Worm (Caenorhabditis elegans): Measurements from ENCODE around the gene T13C5.10.

The T13C5.10 gene

DNA sequence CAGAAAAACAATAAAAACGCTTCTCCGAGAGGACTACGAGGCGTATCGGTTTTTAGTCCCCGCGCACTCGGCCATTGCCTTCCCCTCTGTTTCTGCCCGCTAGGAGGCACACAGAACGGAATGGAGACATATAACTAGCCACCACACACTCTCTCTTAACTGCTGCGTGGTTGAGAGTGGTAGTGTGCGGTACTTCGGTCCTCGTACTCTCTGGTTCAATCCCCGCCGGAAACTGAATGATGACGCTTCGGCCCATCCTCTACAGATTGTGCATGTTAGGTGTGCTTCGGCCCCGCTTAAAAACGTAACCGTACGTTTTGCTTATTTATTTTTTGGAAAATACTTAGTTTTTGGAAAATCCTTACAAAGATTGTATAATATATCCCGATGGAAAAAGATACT, 19.7 kb downstream of the T13C5.10 start, which contains the start of gene T13C5.6 (continued):
- TF ChIP-seq mml-1 (tag; optimal IDR thresholded peaks at IDR 0.05), result no peak
- no peak for TF ChIP-seq nhr-28 (tag; optimal IDR thresholded peaks at IDR 0.05)
- TF ChIP-seq lsy-12 (tag; optimal IDR thresholded peaks at IDR 0.05), result peak; percentile 93
- peak; percentile 95 for TF ChIP-seq egl-5 (tag; optimal IDR thresholded peaks at IDR 0.05)

- TF ChIP-seq fos-1 (tag; optimal IDR thresholded peaks at IDR 0.05) (no peak), nhr-237 (tag; optimal IDR thresholded peaks at IDR 0.05) (no peak), mml-1 (tag; optimal IDR thresholded peaks at IDR 0.05) (no peak)
These were observed 20.5 kb downstream of the T13C5.10 start, which contains the start of gene C14F11.7 for ce11 chrX:6208463-6208862. Gene C14F11.7, minus strand, starts transcription at chrX:6208563.

DNA sequence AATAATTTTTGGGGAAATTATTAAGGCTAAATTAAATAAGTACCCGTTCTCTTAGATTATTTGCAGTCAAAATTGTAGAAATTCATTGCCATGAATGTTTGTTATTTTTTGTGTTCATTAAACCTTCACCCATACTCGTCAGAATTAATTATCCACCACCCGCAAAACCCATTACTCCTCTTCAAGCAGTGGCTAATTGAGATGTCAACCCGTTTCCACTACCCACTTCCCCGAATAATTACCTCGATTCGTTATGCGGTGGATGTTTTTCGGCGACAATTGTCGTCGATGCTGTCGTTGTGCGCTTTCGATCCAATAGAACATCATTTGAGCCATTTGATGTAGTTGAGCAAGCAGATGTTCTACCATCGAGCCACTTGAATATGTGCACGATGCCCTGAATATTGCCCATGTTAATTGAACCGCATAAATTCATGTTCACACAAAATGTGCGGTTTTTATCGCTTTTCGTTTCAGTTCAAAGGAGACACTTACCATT, 23.4 kb downstream of the T13C5.10 start:
- TF ChIP-seq jun-1 (tag; optimal IDR thresholded peaks at IDR 0.05) (no peak), ceh-16 (tag; optimal IDR thresholded peaks at IDR 0.05) (no peak), nhr-76 (tag; optimal IDR thresholded peaks at IDR 0.05) (no peak), ceh-82 (tag; optimal IDR thresholded peaks at IDR 0.05) (no peak), ztf-4 (tag; optimal IDR thresholded peaks at IDR 0.05) (no peak), unc-62 (GFP tag; optimal IDR thresholded peaks at IDR 0.05) (no peak), nhr-43 (tag; optimal IDR thresholded peaks at IDR 0.05; ENCODE audit: poor library complexity, severe bottlenecking) (no peak), lin-39 (tag; optimal IDR thresholded peaks at IDR 0.05) (no peak), ceh-28 (tag; optimal IDR thresholded peaks at IDR 0.05) (no peak), mml-1 (tag; optimal IDR thresholded peaks at IDR 0.05) (no peak), snpc-4 (tag; optimal IDR thresholded peaks at IDR 0.05) (no peak), nhr-77 (tag; optimal IDR thresholded peaks at IDR 0.05) (no peak)

ce11 chrX:6216551-6216950, 28.6 kb downstream of the T13C5.10 start, which contains the start of gene lrch-1:
Gene lrch-1, minus strand, starts transcription at chrX:6216651.
- TF ChIP-seq fkh-10 (GFP tag; optimal IDR thresholded peaks at IDR 0.05), result no peak
- TF ChIP-seq aly-2 (tag; optimal IDR thresholded peaks at IDR 0.05), result no peak
- no peak for TF ChIP-seq unc-62 (GFP tag; optimal IDR thresholded peaks at IDR 0.05)
- TF ChIP-seq skn-1 (tag; optimal IDR thresholded peaks at IDR 0.05), result no peak
- TF ChIP-seq nhr-237 (tag; optimal IDR thresholded peaks at IDR 0.05), result no peak
- TF ChIP-seq egl-5 (tag; optimal IDR thresholded peaks at IDR 0.05), result no peak
- no peak for TF ChIP-seq nhr-25 (tag; optimal IDR thresholded peaks at IDR 0.05)

ce11 chrX:6219892-6220291, 31.9 kb downstream of the T13C5.10 start:
- TF ChIP-seq pqm-1 (tag; optimal IDR thresholded peaks at IDR 0.05) (no peak), ZK546.5 (tag; optimal IDR thresholded peaks at IDR 0.05) (no peak), elt-3 (tag; optimal IDR thresholded peaks at IDR 0.05) (no peak), fos-1 (tag; optimal IDR thresholded peaks at IDR 0.05) (no peak), unc-62 (GFP tag; optimal IDR thresholded peaks at IDR 0.05) (no peak), nhr-43 (tag; optimal IDR thresholded peaks at IDR 0.05; ENCODE audit: poor library complexity, severe bottlenecking) (peak; percentile 34), mml-1 (tag; optimal IDR thresholded peaks at IDR 0.05) (no peak), egl-27 (tag; optimal IDR thresholded peaks at IDR 0.05) (peak; percentile 33), nhr-12 (tag; optimal IDR thresholded peaks at IDR 0.05) (no peak), ztf-11 (tag; optimal IDR thresholded peaks at IDR 0.05) (no peak), daf-12 (tag; optimal IDR thresholded peaks at IDR 0.05) (no peak), nhr-67 (tag; optimal IDR thresholded peaks at IDR 0.05) (no peak), ceh-16 (tag; optimal IDR thresholded peaks at IDR 0.05) (no peak), jun-1 (tag; optimal IDR thresholded peaks at IDR 0.05) (peak; percentile 53), lin-15B (tag; optimal IDR thresholded peaks at IDR 0.05) (no peak), fkh-10 (GFP tag; optimal IDR thresholded peaks at IDR 0.05) (no peak), ceh-9 (tag; optimal IDR thresholded peaks at IDR 0.05) (no peak), skn-1 (tag; optimal IDR thresholded peaks at IDR 0.05) (peak; percentile 15), ama-1 (optimal IDR thresholded peaks at IDR 0.05) (no peak), elt-1 (tag; optimal IDR thresholded peaks at IDR 0.05) (no peak), nhr-77 (tag; optimal IDR thresholded peaks at IDR 0.05) (no peak), fkh-2 (tag; optimal IDR thresholded peaks at IDR 0.05) (no peak), nhr-237 (tag; optimal IDR thresholded peaks at IDR 0.05) (no peak), hmg-11 (tag; optimal IDR thresholded peaks at IDR 0.05) (peak; percentile 52), nhr-25 (tag; optimal IDR thresholded peaks at IDR 0.05) (peak; percentile 53), ceh-82 (tag; optimal IDR thresholded peaks at IDR 0.05) (no peak), elt-2 (tag; optimal IDR thresholded peaks at IDR 0.05) (peak; percentile 35), lsy-12 (tag; optimal IDR thresholded peaks at IDR 0.05) (no peak), nfya-1 (tag; optimal IDR thresholded peaks at IDR 0.05; ENCODE audit: insufficient read depth) (peak; percentile 39), ztf-4 (tag; optimal IDR thresholded peaks at IDR 0.05) (no peak), nhr-11 (tag; optimal IDR thresholded peaks at IDR 0.05) (no peak), nhr-76 (tag; optimal IDR thresholded peaks at IDR 0.05) (no peak), pha-4 (tag; optimal IDR thresholded peaks at IDR 0.05) (peak; percentile 50), zag-1 (tag; optimal IDR thresholded peaks at IDR 0.05) (no peak), eor-1 (tag; optimal IDR thresholded peaks at IDR 0.05) (no peak), lin-39 (tag; optimal IDR thresholded peaks at IDR 0.05) (peak; percentile 57), ceh-28 (tag; optimal IDR thresholded peaks at IDR 0.05) (no peak), unc-39 (tag; optimal IDR thresholded peaks at IDR 0.05) (no peak), R02D3.7 (tag; optimal IDR thresholded peaks at IDR 0.05) (peak; percentile 12), snpc-4 (tag; optimal IDR thresholded peaks at IDR 0.05) (no peak)
